Worm (Caenorhabditis elegans) whole organism, midembryonic: ENCODE results near the gene tsn-1.

Experiments
- T22C8.4 ChIP-seq: fragments of 200-800 bp; sonication (Bioruptor generic); IDR thresholded peaks from 2 replicates; pipeline ENCODE4 v1.3.6; 2022; ENCODE audit warnings: missing genetic modification characterization, missing compliant biosample characterization
- cog-1 ChIP-seq: sonication (generic microtip); optimal IDR thresholded peaks from 2 replicates; lab custom pipeline; 2016; ENCODE audit warnings: missing genetic modification characterization, missing compliant biosample characterization
- flt-1 ChIP-seq: fragments of 200-800 bp; sonication (Bioruptor generic); IDR thresholded peaks from 2 replicates; pipeline ENCODE4 v1.3.6; 2022; ENCODE audit warnings: missing genetic modification characterization, missing compliant biosample characterization
- klf-2 ChIP-seq: fragments of 200-800 bp; sonication (Bioruptor generic); conservative IDR thresholded peaks from 2 replicates; pipeline ENCODE4 v1.3.6; 2022; ENCODE audit warnings: missing genetic modification reagents, missing genetic modification characterization, missing compliant biosample characterization
- med-1 ChIP-seq: sonication (generic microtip); optimal IDR thresholded peaks from 2 replicates; lab custom pipeline; 2017; ENCODE audit warnings: missing genetic modification characterization, mild to moderate bottlenecking, missing compliant biosample characterization, antibody characterized with exemption, missing genetic modification reagents; ENCODE audit not compliant: insufficient read depth
- ref-1 ChIP-seq: fragments of 200-800 bp; sonication (Bioruptor generic); conservative IDR thresholded peaks from 2 replicates; pipeline ENCODE4 v1.3.6; 2022; ENCODE audit warnings: missing genetic modification reagents, missing genetic modification characterization, missing compliant biosample characterization
- tab-1 ChIP-seq: fragments of 200-800 bp; sonication (Bioruptor generic); IDR thresholded peaks from 2 replicates; pipeline ENCODE4 v1.3.6; 2022; ENCODE audit warnings: missing genetic modification characterization, missing compliant biosample characterization
- ztf-23 ChIP-seq: fragments of 200-800 bp; sonication (Bioruptor generic); IDR thresholded peaks from 2 replicates; pipeline ENCODE4 v1.3.6; 2022; ENCODE audit warnings: missing genetic modification reagents, missing genetic modification characterization, missing compliant biosample characterization
- ztf-29 ChIP-seq: fragments of 200-800 bp; sonication (Bioruptor generic); IDR thresholded peaks from 2 replicates; pipeline ENCODE4 v1.3.6; 2022; ENCODE audit warnings: missing genetic modification reagents, missing genetic modification characterization, missing compliant biosample characterization

ce11 chrII:4755654-4756053 lies 49.0 kb downstream of the tsn-1 start:
- no peak for TF ChIP-seq flt-1 (GFP tag; lab: Robert Waterston, UW)
- TF ChIP-seq tab-1: no peak
- no peak for TF ChIP-seq ztf-29 (GFP tag; lab: Robert Waterston, UW)
- TF ChIP-seq ref-1 (GFP tag; lab: Robert Waterston, UW): no peak
- no peak for TF ChIP-seq T22C8.4
- TF ChIP-seq med-1 (GFP tag; lab: Kevin White, UChicago): no peak
- no peak for TF ChIP-seq klf-2 (GFP tag; lab: Robert Waterston, UW)
- TF ChIP-seq cog-1 (tag; lab: Kevin White, UChicago): no peak
- no peak for TF ChIP-seq ztf-23 (GFP tag; lab: Robert Waterston, UW)
